Worm (Caenorhabditis elegans) whole organism, mixed stage, embryonic: Measurements from ENCODE around the gene crh-1.

Experiments used
- blmp-1 ChIP-seq: fragments of 150-350 bp; optimal IDR thresholded peaks from 2 replicates; lab custom pipeline; 2014; ENCODE audit warnings: missing biosample characterization, missing genetic modification characterization
- ceh-39 ChIP-seq: fragments of 150-350 bp; optimal IDR thresholded peaks from 2 replicates; lab custom pipeline; 2014; ENCODE audit warnings: missing biosample characterization, missing genetic modification characterization
- ces-1 ChIP-seq: fragments of 150-350 bp; optimal IDR thresholded peaks from 2 replicates; lab custom pipeline; 2014; ENCODE audit warnings: missing biosample characterization, missing genetic modification reagents, missing genetic modification characterization
- elt-3 ChIP-seq: fragments of 150-350 bp; optimal IDR thresholded peaks from 2 replicates; lab custom pipeline; 2014; ENCODE audit warnings: missing biosample characterization, missing genetic modification characterization
- hlh-1 ChIP-seq: fragments of 150-350 bp; optimal IDR thresholded peaks from 2 replicates; lab custom pipeline; 2014; ENCODE audit warnings: missing biosample characterization, missing genetic modification reagents, missing genetic modification characterization
- lin-13 ChIP-seq: fragments of 150-350 bp; optimal IDR thresholded peaks from 2 replicates; lab custom pipeline; 2014; ENCODE audit warnings: missing biosample characterization, missing genetic modification characterization
- lsy-2 ChIP-seq: fragments of 150-350 bp; optimal IDR thresholded peaks from 2 replicates; lab custom pipeline; 2014; ENCODE audit warnings: missing biosample characterization, missing genetic modification characterization
- mab-5 ChIP-seq: fragments of 150-350 bp; optimal IDR thresholded peaks from 2 replicates; lab custom pipeline; 2014; ENCODE audit warnings: missing biosample characterization, missing genetic modification characterization
- mep-1 ChIP-seq: fragments of 150-350 bp; optimal IDR thresholded peaks from 2 replicates; lab custom pipeline; 2017; ENCODE audit warnings: missing biosample characterization, missing genetic modification reagents, missing genetic modification characterization, inconsistent platforms
- nhr-76 ChIP-seq: sonication (generic microtip); optimal IDR thresholded peaks from 2 replicates; lab custom pipeline; 2017; ENCODE audit warnings: missing biosample characterization, missing genetic modification characterization
- pha-4 ChIP-seq: fragments of 150-350 bp; optimal IDR thresholded peaks from 2 replicates; lab custom pipeline; 2018; ENCODE audit warnings: missing biosample characterization, missing genetic modification reagents, missing genetic modification characterization
- snpc-4 ChIP-seq: fragments of 150-350 bp; optimal IDR thresholded peaks from 2 replicates; lab custom pipeline; 2014; ENCODE audit warnings: missing biosample characterization, missing genetic modification characterization
- unc-39 ChIP-seq: fragments of 150-350 bp; optimal IDR thresholded peaks from 2 replicates; lab custom pipeline; 2014; ENCODE audit warnings: missing biosample characterization, missing genetic modification characterization
- unc-62 ChIP-seq: fragments of 150-350 bp; optimal IDR thresholded peaks from 2 replicates; lab custom pipeline; 2014; ENCODE audit warnings: missing biosample characterization, missing genetic modification reagents, missing genetic modification characterization

DNA sequence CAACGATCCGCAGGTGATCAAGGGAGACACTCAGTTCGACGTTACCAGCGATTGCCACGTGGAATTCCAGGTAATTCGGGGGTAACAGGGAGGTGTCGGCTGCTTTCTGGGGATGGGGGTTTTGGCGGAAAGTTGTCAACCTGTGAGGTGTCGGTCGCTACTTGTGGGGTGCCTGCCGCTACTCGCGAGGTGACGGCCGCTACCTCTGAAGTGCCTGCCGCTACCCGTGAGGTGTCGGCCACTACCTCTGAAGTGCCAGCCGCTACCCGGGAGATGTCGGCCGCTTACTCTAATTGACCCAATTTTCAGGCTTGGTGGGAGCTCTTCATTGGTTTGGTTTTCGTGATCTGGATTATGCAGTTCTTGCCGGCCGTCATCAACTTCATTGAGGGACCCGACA, 73.3 kb downstream of the crh-1 start:
- TF ChIP-seq unc-62 (no peak), blmp-1 (tag; lab: Kevin White, UChicago) (no peak), hlh-1 (no peak), unc-39 (no peak), elt-3 (tag; lab: Kevin White, UChicago) (no peak), lin-13 (no peak), mep-1 (tag; lab: Kevin White, UChicago) (no peak), pha-4 (tag; lab: Kevin White, UChicago) (no peak), ceh-39 (tag; lab: Kevin White, UChicago) (no peak), ces-1 (no peak), lsy-2 (tag; lab: Kevin White, UChicago) (no peak), nhr-76 (tag; lab: Kevin White, UChicago) (no peak), snpc-4 (no peak), mab-5 (tag; lab: Kevin White, UChicago) (no peak)
